Worm (Caenorhabditis elegans) whole organism, L4/young adult: ENCODE measurements around the gene K07C11.10.

Source experiments
- W03F9.2 ChIP-seq: fragments of 150-350 bp; optimal IDR thresholded peaks from 2 replicates; lab custom pipeline; 2014; ENCODE audit warnings: missing biosample characterization, missing genetic modification characterization
- him-1 ChIP-seq: sonication (generic microtip); optimal IDR thresholded peaks from 2 replicates; lab custom pipeline; 2016; ENCODE audit warnings: missing genotype, missing genetic modification reagents, missing genetic modification characterization, missing compliant biosample characterization

DNA sequence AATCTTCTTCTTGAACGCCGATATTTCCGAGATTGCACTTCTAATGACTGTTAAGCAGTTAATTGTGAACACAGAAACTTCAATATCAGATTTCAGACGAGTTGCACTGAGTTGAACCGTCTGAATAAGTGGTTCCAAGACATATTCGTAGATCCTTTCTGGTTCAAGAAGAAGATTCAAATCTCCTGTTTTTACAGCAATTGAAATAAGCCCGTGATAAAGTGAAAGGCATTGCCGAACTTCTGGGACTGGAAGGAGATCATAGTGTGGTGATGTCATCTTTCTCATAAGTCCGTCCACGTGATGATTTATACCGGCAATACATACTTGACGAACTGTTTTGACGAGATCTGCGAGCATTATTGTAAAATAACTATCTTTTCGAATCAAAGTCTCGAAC lies 7.2 kb downstream of the K07C11.10 start:
- TF ChIP-seq him-1 (tag; lab: Kevin White, UChicago) = no peak
- no peak for TF ChIP-seq W03F9.2
